Worm (Caenorhabditis elegans) whole organism, young adult: Measurements from ENCODE around the gene T15B7.15.
A peak's percentile ranks its signal among the peaks of the same experiment; 100 is the strongest.

ENCODE experiments used
- B0019.2 ChIP-seq: fragments of 200-800 bp; sonication (Bioruptor generic); conservative IDR thresholded peaks from 2 replicates; pipeline ENCODE4 v1.3.6; 2022; ENCODE audit warnings: missing genetic modification reagents, missing genetic modification characterization, missing compliant biosample characterization
- B0261.1 ChIP-seq: sonication (generic microtip); optimal IDR thresholded peaks from 2 replicates; lab custom pipeline; 2016; ENCODE audit warnings: mild to moderate bottlenecking, missing genetic modification characterization, moderate library complexity, missing compliant biosample characterization
- B0336.3 ChIP-seq: fragments of 200-800 bp; sonication (Bioruptor generic); IDR thresholded peaks from 2 replicates; pipeline ENCODE4 v1.3.6; 2022; ENCODE audit warnings: missing genetic modification characterization, missing compliant biosample characterization
- C17E4.6 ChIP-seq: fragments of 200-800 bp; sonication (Bioruptor generic); IDR thresholded peaks from 2 replicates; pipeline ENCODE4 v1.3.6; 2022; ENCODE audit warnings: missing genetic modification reagents, missing genetic modification characterization, missing compliant biosample characterization
- F10E7.11 ChIP-seq: sonication (generic microtip); optimal IDR thresholded peaks from 2 replicates; lab custom pipeline; 2017; ENCODE audit warnings: mild to moderate bottlenecking, missing genetic modification characterization, moderate library complexity, missing compliant biosample characterization
- F33H1.4 ChIP-seq: fragments of 200-800 bp; sonication (Bioruptor generic); IDR thresholded peaks from 2 replicates; pipeline ENCODE4 v1.3.6; 2022; ENCODE audit warnings: missing genetic modification reagents, missing genetic modification characterization, missing compliant biosample characterization
- K11D2.4 ChIP-seq: fragments of 200-800 bp; sonication (Bioruptor generic); IDR thresholded peaks from 2 replicates; pipeline ENCODE4 v1.3.6; 2022; ENCODE audit warnings: missing genetic modification reagents, missing genetic modification characterization, missing compliant biosample characterization
- T26A5.8 ChIP-seq: sonication (generic microtip); optimal IDR thresholded peaks from 2 replicates; lab custom pipeline; 2016; ENCODE audit warnings: missing genetic modification characterization, missing compliant biosample characterization
- Y53G8AR.9 ChIP-seq: fragments of 200-800 bp; sonication (Bioruptor generic); conservative IDR thresholded peaks from 2 replicates; pipeline ENCODE4 v1.3.6; 2022; ENCODE audit warnings: missing genetic modification reagents, missing genetic modification characterization, missing compliant biosample characterization
- Y95B8A.8 ChIP-seq: fragments of 200-800 bp; sonication (Bioruptor generic); IDR thresholded peaks from 2 replicates; pipeline ENCODE4 v1.3.6; 2022; ENCODE audit warnings: missing genetic modification reagents, missing genetic modification characterization, missing compliant biosample characterization
- aptf-3 ChIP-seq: fragments of 200-800 bp; sonication (Bioruptor generic); IDR thresholded peaks from 2 replicates; pipeline ENCODE4 v1.3.6; 2022; ENCODE audit warnings: missing genetic modification characterization, missing compliant biosample characterization
- atf-7 ChIP-seq: sonication (generic microtip); optimal IDR thresholded peaks from 2 replicates; lab custom pipeline; 2017; ENCODE audit warnings: mild to moderate bottlenecking, missing genetic modification characterization, missing compliant biosample characterization
- attf-6 ChIP-seq: fragments of 200-800 bp; sonication (Bioruptor generic); IDR thresholded peaks from 2 replicates; pipeline ENCODE4 v1.3.6; 2022; ENCODE audit warnings: missing genetic modification reagents, missing genetic modification characterization, missing compliant biosample characterization
- ceh-27 ChIP-seq: fragments of 200-800 bp; sonication (Bioruptor generic); optimal IDR thresholded peaks from 2 replicates; lab custom pipeline; 2018; ENCODE audit warnings: mild to moderate bottlenecking, missing genetic modification characterization, moderate library complexity, missing compliant biosample characterization
- dpff-1 ChIP-seq: sonication (generic microtip); optimal IDR thresholded peaks from 2 replicates; lab custom pipeline; 2017; ENCODE audit warnings: mild to moderate bottlenecking, missing genetic modification characterization, missing compliant biosample characterization
- efl-1 ChIP-seq: fragments of 150-350 bp; optimal IDR thresholded peaks from 2 replicates; lab custom pipeline; 2014; ENCODE audit warnings: missing biosample characterization, missing genetic modification reagents, missing genetic modification characterization
- egrh-3 ChIP-seq: fragments of 200-800 bp; sonication (Bioruptor generic); IDR thresholded peaks from 2 replicates; pipeline ENCODE4 v1.3.6; 2022; ENCODE audit warnings: missing genetic modification reagents, missing genetic modification characterization, missing compliant biosample characterization
- fkh-3 ChIP-seq: sonication (generic microtip); optimal IDR thresholded peaks from 2 replicates; lab custom pipeline; 2016; ENCODE audit warnings: mild to moderate bottlenecking, missing genetic modification characterization, missing compliant biosample characterization
- hsf-1 ChIP-seq: fragments of 200-800 bp; sonication (Bioruptor generic); IDR thresholded peaks from 2 replicates; pipeline ENCODE4 v1.3.6; 2022; ENCODE audit warnings: missing genetic modification reagents, missing genetic modification characterization, missing compliant biosample characterization
- lag-1 ChIP-seq: fragments of 200-800 bp; sonication (Bioruptor generic); IDR thresholded peaks from 2 replicates; pipeline ENCODE4 v1.3.6; 2022; ENCODE audit warnings: missing genetic modification reagents, missing genetic modification characterization, missing compliant biosample characterization
- lin-35 ChIP-seq, 3 experiments: fragments of 150-350 bp in 2 of 3; sonication (generic microtip) in 1 of 3; optimal IDR thresholded peaks; 2 replicates each; lab custom pipeline; 2014 to 2018; ENCODE audit warnings: missing biosample characterization in 3 of 3, missing genetic modification characterization in 3 of 3, missing genetic modification reagents in 3 of 3
- mcd-1 ChIP-seq: fragments of 200-800 bp; sonication (Bioruptor generic); IDR thresholded peaks from 2 replicates; pipeline ENCODE4 v1.3.6; 2022; ENCODE audit warnings: missing genetic modification reagents, missing genetic modification characterization, missing compliant biosample characterization
- nhr-27 ChIP-seq: fragments of 200-800 bp; sonication (Bioruptor generic); optimal IDR thresholded peaks from 2 replicates; lab custom pipeline; 2018; ENCODE audit warnings: mild to moderate bottlenecking, missing genetic modification characterization, moderate library complexity, missing compliant biosample characterization
- nhr-80 ChIP-seq: sonication (generic microtip); optimal IDR thresholded peaks from 2 replicates; lab custom pipeline; 2016; ENCODE audit warnings: missing genetic modification characterization, missing compliant biosample characterization
- repo-1 ChIP-seq: sonication (generic microtip); optimal IDR thresholded peaks from 2 replicates; lab custom pipeline; 2017; ENCODE audit warnings: mild to moderate bottlenecking, missing genetic modification characterization, missing compliant biosample characterization
- sdz-38 ChIP-seq: sonication (generic microtip); optimal IDR thresholded peaks from 2 replicates; lab custom pipeline; 2016; ENCODE audit warnings: missing genotype, missing genetic modification characterization, missing compliant biosample characterization
- snpc-1.1 ChIP-seq: sonication (generic microtip); optimal IDR thresholded peaks from 2 replicates; lab custom pipeline; 2017; ENCODE audit warnings: missing genetic modification characterization, mild to moderate bottlenecking, missing compliant biosample characterization, antibody characterized with exemption, moderate library complexity, missing genotype, missing genetic modification reagents; ENCODE audit not compliant: insufficient read depth
- snpc-3.4 ChIP-seq: sonication (generic microtip); optimal IDR thresholded peaks from 2 replicates; lab custom pipeline; 2017; ENCODE audit warnings: missing genetic modification characterization, mild to moderate bottlenecking, missing compliant biosample characterization, antibody characterized with exemption, moderate library complexity, missing genotype, missing genetic modification reagents
- tbp1 ChIP-seq: fragments of 200-800 bp; sonication (Bioruptor generic); optimal IDR thresholded peaks from 2 replicates; lab custom pipeline; 2018; ENCODE audit warnings: mild to moderate bottlenecking, missing genetic modification characterization, missing compliant biosample characterization
- tlf-1 ChIP-seq: fragments of 200-800 bp; sonication (Bioruptor generic); optimal IDR thresholded peaks from 2 replicates; lab custom pipeline; 2018; ENCODE audit warnings: mild to moderate bottlenecking, missing genetic modification characterization, missing compliant biosample characterization
- xnd-1 ChIP-seq: sonication (generic microtip); optimal IDR thresholded peaks from 2 replicates; lab custom pipeline; 2016; ENCODE audit warnings: missing genotype, missing genetic modification reagents, missing genetic modification characterization, missing compliant biosample characterization
- zfh-2 ChIP-seq: fragments of 200-800 bp; sonication (Bioruptor generic); conservative IDR thresholded peaks from 2 replicates; pipeline ENCODE4 v1.3.6; 2022; ENCODE audit warnings: missing genetic modification reagents, missing genetic modification characterization, missing compliant biosample characterization
- ztf-22 ChIP-seq: fragments of 200-800 bp; sonication (Bioruptor generic); optimal IDR thresholded peaks from 2 replicates; lab custom pipeline; 2018; ENCODE audit warnings: mild to moderate bottlenecking, missing genetic modification characterization, moderate library complexity, missing compliant biosample characterization
- ztf-26 ChIP-seq: sonication (generic microtip); optimal IDR thresholded peaks from 2 replicates; lab custom pipeline; 2017; ENCODE audit warnings: missing genetic modification characterization, missing compliant biosample characterization
- ztf-28 ChIP-seq: fragments of 200-800 bp; sonication (Bioruptor generic); IDR thresholded peaks from 2 replicates; pipeline ENCODE4 v1.3.6; 2022; ENCODE audit warnings: missing genetic modification reagents, missing genetic modification characterization, missing compliant biosample characterization

Gene T15B7.15

ce11 chrV:6810091-6810490 lies 28.4 kb downstream of the T15B7.15 start:
- no peak for TF ChIP-seq efl-1 (GFP tag; lab: Kevin White, UChicago)
- no peak for TF ChIP-seq F33H1.4 (GFP tag; lab: Robert Waterston, UW)
- no peak for TF ChIP-seq B0261.1 (tag; lab: Kevin White, UChicago)
- TF ChIP-seq aptf-3 = no peak
- peak; percentile 48 for TF ChIP-seq nhr-80
- no peak for TF ChIP-seq snpc-3.4 (tag; lab: Kevin White, UChicago)

- no peak for TF ChIP-seq F33H1.4 (GFP tag; lab: Robert Waterston, UW)
Measured at ce11 chrV:6808962-6809361, 29.5 kb downstream of the T15B7.15 start, which contains the start of gene dmsr-16. dmsr-16 (minus strand) TSS chrV:6809062.

ce11 chrV:6806340-6806739 lies 32.1 kb downstream of the T15B7.15 start, which contains the start of gene dmsr-12:
dmsr-12 (minus strand) TSS chrV:6806440.
- TF ChIP-seq xnd-1 (tag; lab: Kevin White, UChicago) (no peak), B0019.2 (GFP tag; lab: Robert Waterston, UW) (no peak), B0336.3 (no peak), snpc-1.1 (tag; lab: Kevin White, UChicago) (no peak), lag-1 (GFP tag; lab: Robert Waterston, UW) (no peak), tbp1 (GFP tag; lab: Kevin White, UChicago) (no peak), mcd-1 (GFP tag; lab: Robert Waterston, UW) (no peak), ztf-28 (GFP tag; lab: Robert Waterston, UW) (no peak), C17E4.6 (GFP tag; lab: Robert Waterston, UW) (no peak), atf-7 (no peak), lin-35 (GFP tag; optimal IDR thresholded peaks at IDR 0.05; lab: Kevin White, UChicago) (no peak), fkh-3 (tag; lab: Kevin White, UChicago) (no peak), zfh-2 (GFP tag; lab: Robert Waterston, UW) (no peak)
- TF ChIP-seq, all 124 proteins: peak for 0

ce11 chrV:6803992-6804391 lies 34.5 kb downstream of the T15B7.15 start, which contains the start of gene dmsr-11:
dmsr-11 (minus strand) TSS chrV:6804092.
- TF ChIP-seq Y95B8A.8 (GFP tag; lab: Robert Waterston, UW) (no peak), hsf-1 (GFP tag; lab: Robert Waterston, UW) (no peak), F10E7.11 (tag; lab: Kevin White, UChicago) (no peak), K11D2.4 (no peak), ztf-28 (GFP tag; lab: Robert Waterston, UW) (no peak), nhr-27 (tag; lab: Kevin White, UChicago) (no peak), egrh-3 (GFP tag; lab: Robert Waterston, UW) (no peak), attf-6 (GFP tag; lab: Robert Waterston, UW) (no peak), repo-1 (tag; lab: Kevin White, UChicago) (no peak), ceh-27 (GFP tag; lab: Kevin White, UChicago) (no peak), ztf-26 (tag; lab: Kevin White, UChicago) (no peak), sdz-38 (no peak), dpff-1 (tag; lab: Kevin White, UChicago) (no peak), tlf-1 (no peak), efl-1 (GFP tag; lab: Kevin White, UChicago) (no peak), T26A5.8 (tag; lab: Kevin White, UChicago) (no peak), ztf-22 (no peak), Y53G8AR.9 (GFP tag; lab: Robert Waterston, UW) (no peak)
- TF ChIP-seq, all 124 proteins: peak for 0
